Worm (Caenorhabditis elegans) whole organism, late embryonic: ENCODE data around the gene str-13.

Experiments
- C08G9.2 ChIP-seq: sonication (generic microtip); optimal IDR thresholded peaks from 2 replicates; lab custom pipeline; 2016; ENCODE audit warnings: mild to moderate bottlenecking, missing genetic modification characterization, moderate library complexity, missing compliant biosample characterization
- C38D4.7 ChIP-seq: fragments of 200-800 bp; sonication (Bioruptor generic); optimal IDR thresholded peaks from 2 replicates; lab custom pipeline; 2018; ENCODE audit warnings: mild to moderate bottlenecking, missing genetic modification characterization, moderate library complexity, missing compliant biosample characterization
- F13H6.1 ChIP-seq: sonication (generic microtip); optimal IDR thresholded peaks from 2 replicates; lab custom pipeline; 2016; ENCODE audit warnings: missing genetic modification characterization, missing compliant biosample characterization
- T23F11.4 ChIP-seq: fragments of 200-800 bp; sonication (Bioruptor generic); optimal IDR thresholded peaks from 2 replicates; lab custom pipeline; 2018; ENCODE audit warnings: mild to moderate bottlenecking, missing genetic modification characterization, missing compliant biosample characterization
- ceh-14 ChIP-seq: sonication (generic microtip); optimal IDR thresholded peaks from 2 replicates; lab custom pipeline; 2016; ENCODE audit warnings: missing genotype, missing genetic modification characterization, missing compliant biosample characterization
- ceh-2 ChIP-seq: sonication (generic microtip); optimal IDR thresholded peaks from 2 replicates; lab custom pipeline; 2016; ENCODE audit warnings: missing genotype, missing genetic modification characterization, missing compliant biosample characterization
- ceh-22 ChIP-seq: sonication (generic microtip); optimal IDR thresholded peaks from 2 replicates; lab custom pipeline; 2017; ENCODE audit warnings: missing biosample characterization, missing genetic modification characterization
- ceh-30 ChIP-seq: fragments of 150-350 bp; optimal IDR thresholded peaks from 2 replicates; lab custom pipeline; 2014; ENCODE audit warnings: missing biosample characterization, missing genetic modification characterization
- ceh-31 ChIP-seq: sonication (generic microtip); optimal IDR thresholded peaks from 2 replicates; lab custom pipeline; 2016; ENCODE audit warnings: missing genetic modification characterization, missing compliant biosample characterization
- ceh-34 ChIP-seq: sonication (generic microtip); optimal IDR thresholded peaks from 2 replicates; lab custom pipeline; 2016; ENCODE audit warnings: mild to moderate bottlenecking, missing genetic modification characterization, missing compliant biosample characterization
- ceh-45 ChIP-seq: fragments of 200-800 bp; sonication (Bioruptor generic); IDR thresholded peaks from 2 replicates; pipeline ENCODE4 v1.3.6; 2022; ENCODE audit warnings: missing genetic modification reagents, missing genetic modification characterization, missing compliant biosample characterization
- ceh-9 ChIP-seq: sonication (generic microtip); optimal IDR thresholded peaks from 2 replicates; lab custom pipeline; 2016; ENCODE audit warnings: mild to moderate bottlenecking, missing genetic modification characterization, inconsistent platforms, missing compliant biosample characterization
- che-1 ChIP-seq: sonication (generic microtip); optimal IDR thresholded peaks from 2 replicates; lab custom pipeline; 2016; ENCODE audit warnings: mild to moderate bottlenecking, missing genetic modification characterization, missing compliant biosample characterization
- dmd-4 ChIP-seq: sonication (generic microtip); optimal IDR thresholded peaks from 2 replicates; lab custom pipeline; 2016; ENCODE audit warnings: borderline replicate concordance, missing genetic modification characterization, missing compliant biosample characterization
- elt-2 ChIP-seq: sonication (generic microtip); optimal IDR thresholded peaks from 2 replicates; lab custom pipeline; 2016; ENCODE audit warnings: missing genetic modification reagents, missing genetic modification characterization, missing compliant biosample characterization
- elt-4 ChIP-seq: sonication (generic microtip); optimal IDR thresholded peaks from 2 replicates; lab custom pipeline; 2016; ENCODE audit warnings: missing genetic modification characterization, missing compliant biosample characterization
- ets-4 ChIP-seq: sonication (generic microtip); optimal IDR thresholded peaks from 2 replicates; lab custom pipeline; 2016; ENCODE audit warnings: missing genetic modification characterization, missing compliant biosample characterization
- eyg-1 ChIP-seq: sonication (generic microtip); optimal IDR thresholded peaks from 2 replicates; lab custom pipeline; 2016; ENCODE audit warnings: missing genotype, missing genetic modification characterization, missing compliant biosample characterization
- fax-1 ChIP-seq: sonication (generic microtip); optimal IDR thresholded peaks from 2 replicates; lab custom pipeline; 2016; ENCODE audit warnings: missing genotype, missing genetic modification characterization, missing compliant biosample characterization
- fkh-10 ChIP-seq: fragments of 150-350 bp; optimal IDR thresholded peaks from 2 replicates; lab custom pipeline; 2014; ENCODE audit warnings: missing biosample characterization, missing genetic modification reagents, missing genetic modification characterization
- fkh-6 ChIP-seq: sonication (generic microtip); optimal IDR thresholded peaks from 2 replicates; lab custom pipeline; 2016; ENCODE audit warnings: missing genetic modification characterization, missing compliant biosample characterization
- gmeb-2 ChIP-seq: sonication (generic microtip); optimal IDR thresholded peaks from 2 replicates; lab custom pipeline; 2016; ENCODE audit warnings: missing genetic modification characterization, inconsistent platforms, missing compliant biosample characterization
- hlh-6 ChIP-seq: sonication (generic microtip); optimal IDR thresholded peaks from 2 replicates; lab custom pipeline; 2016; ENCODE audit warnings: missing genotype, missing genetic modification characterization, missing compliant biosample characterization
- lim-6 ChIP-seq: sonication (generic microtip); optimal IDR thresholded peaks from 2 replicates; lab custom pipeline; 2016; ENCODE audit warnings: missing genetic modification characterization, missing compliant biosample characterization
- lin-11 ChIP-seq: fragments of 200-800 bp; sonication (Bioruptor generic); optimal IDR thresholded peaks from 2 replicates; lab custom pipeline; 2018; ENCODE audit warnings: mild to moderate bottlenecking, missing genetic modification characterization, missing compliant biosample characterization
- madf-2 ChIP-seq: sonication (generic microtip); optimal IDR thresholded peaks from 2 replicates; lab custom pipeline; 2017; ENCODE audit warnings: missing genetic modification characterization, missing compliant biosample characterization
- nfya-1 ChIP-seq: sonication (generic microtip); optimal IDR thresholded peaks from 2 replicates; lab custom pipeline; 2017; ENCODE audit warnings: missing genetic modification characterization, mild to moderate bottlenecking, missing compliant biosample characterization, antibody characterized with exemption, moderate library complexity
- npax-4 ChIP-seq: sonication (generic microtip); optimal IDR thresholded peaks from 2 replicates; lab custom pipeline; 2016; ENCODE audit warnings: missing genetic modification characterization, missing compliant biosample characterization
- odd-2 ChIP-seq: sonication (generic microtip); optimal IDR thresholded peaks from 2 replicates; lab custom pipeline; 2017; ENCODE audit warnings: antibody characterized with exemption, mild to moderate bottlenecking, missing genetic modification characterization, missing compliant biosample characterization
- pag-3 ChIP-seq: sonication (generic microtip); optimal IDR thresholded peaks from 2 replicates; lab custom pipeline; 2016; ENCODE audit warnings: missing compliant biosample characterization, missing genetic modification characterization, borderline replicate concordance
- pat-9 ChIP-seq: fragments of 200-800 bp; sonication (Bioruptor generic); optimal IDR thresholded peaks from 2 replicates; lab custom pipeline; 2018; ENCODE audit warnings: mild to moderate bottlenecking, missing genetic modification characterization, moderate library complexity, missing compliant biosample characterization
- pax-1 ChIP-seq: fragments of 150-350 bp; optimal IDR thresholded peaks from 2 replicates; lab custom pipeline; 2014; ENCODE audit warnings: missing biosample characterization, missing genetic modification characterization
- pha-2 ChIP-seq: sonication (generic microtip); optimal IDR thresholded peaks from 2 replicates; lab custom pipeline; 2017; ENCODE audit warnings: mild to moderate bottlenecking, missing genetic modification characterization, missing compliant biosample characterization
- ref-2 ChIP-seq: sonication (generic microtip); optimal IDR thresholded peaks from 2 replicates; lab custom pipeline; 2016; ENCODE audit warnings: missing genetic modification characterization, missing compliant biosample characterization
- rnt-1 ChIP-seq: sonication (generic microtip); optimal IDR thresholded peaks from 2 replicates; lab custom pipeline; 2016; ENCODE audit warnings: missing genetic modification characterization, missing compliant biosample characterization
- sdc-2 ChIP-seq: sonication (generic microtip); optimal IDR thresholded peaks from 2 replicates; lab custom pipeline; 2016; ENCODE audit warnings: missing genotype, missing genetic modification characterization, missing compliant biosample characterization
- sox-4 ChIP-seq: sonication (generic microtip); optimal IDR thresholded peaks from 2 replicates; lab custom pipeline; 2017; ENCODE audit warnings: mild to moderate bottlenecking, missing genetic modification characterization, inconsistent platforms, missing compliant biosample characterization
- syd-9 ChIP-seq: sonication (generic microtip); optimal IDR thresholded peaks from 2 replicates; lab custom pipeline; 2016; ENCODE audit warnings: mild to moderate bottlenecking, missing genetic modification characterization, moderate library complexity, missing compliant biosample characterization
- ttx-3 ChIP-seq: sonication (generic microtip); optimal IDR thresholded peaks from 2 replicates; lab custom pipeline; 2016; ENCODE audit warnings: missing genetic modification reagents, missing genetic modification characterization, missing compliant biosample characterization
- ztf-16 ChIP-seq: sonication (generic microtip); optimal IDR thresholded peaks from 2 replicates; lab custom pipeline; 2017; ENCODE audit warnings: missing genetic modification characterization, missing compliant biosample characterization

str-13 gene

ce11 chrV:2753007-2753406, 26.0 kb upstream of the str-13 start, which contains the start of gene srx-26:
Gene srx-26 (minus strand): TSS chrV:2753107.
- TF ChIP-seq T23F11.4 = no peak
- TF ChIP-seq ztf-16 (tag; lab: Kevin White, UChicago) = no peak
- TF ChIP-seq che-1 = no peak
- TF ChIP-seq eyg-1 (tag; lab: Kevin White, UChicago) = no peak
- TF ChIP-seq ceh-30 (tag; lab: Kevin White, UChicago) = no peak
- TF ChIP-seq ceh-9 (tag; lab: Kevin White, UChicago) = no peak
- TF ChIP-seq gmeb-2 = no peak
- no peak for TF ChIP-seq lin-11 (tag; lab: Kevin White, UChicago)
- no peak for TF ChIP-seq syd-9 (tag; lab: Kevin White, UChicago)
- TF ChIP-seq ets-4 = no peak
- TF ChIP-seq madf-2 (tag; lab: Kevin White, UChicago) = no peak
- TF ChIP-seq ceh-2 = no peak
- no peak for TF ChIP-seq C38D4.7 (GFP tag; lab: Kevin White, UChicago)
- TF ChIP-seq sox-4 (tag; lab: Kevin White, UChicago) = no peak
- TF ChIP-seq ttx-3 = no peak
- no peak for TF ChIP-seq fkh-6 (tag; lab: Kevin White, UChicago)

- no peak for TF ChIP-seq lim-6 (tag; lab: Kevin White, UChicago)
Observed at ce11 chrV:2750006-2750405, 23.0 kb upstream of the str-13 start, which contains the start of gene srx-24. Gene srx-24 (minus strand): TSS chrV:2750106.

ce11 chrV:2746404-2746803, 19.4 kb upstream of the str-13 start:
- no peak for TF ChIP-seq ref-2 (tag; lab: Kevin White, UChicago)
- no peak for TF ChIP-seq nfya-1 (tag; lab: Kevin White, UChicago)

DNA sequence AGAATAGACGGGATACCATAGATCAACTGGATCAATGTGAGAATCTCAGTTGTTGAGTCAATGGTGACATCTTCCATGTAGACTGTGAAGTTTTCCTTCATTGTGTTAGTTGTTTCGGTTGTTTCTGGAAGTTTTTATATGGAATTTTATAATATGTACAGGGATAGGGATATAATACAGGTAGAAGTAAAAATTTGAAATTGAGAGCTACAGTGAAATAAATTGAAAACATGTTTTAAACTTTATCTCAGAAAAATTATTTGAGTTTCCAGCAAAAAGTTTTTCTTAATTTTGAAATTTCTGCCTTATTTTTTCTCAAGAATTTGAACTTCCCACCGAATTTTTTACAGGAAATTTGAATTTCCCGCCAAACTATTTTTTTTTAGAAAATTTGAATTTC, 15.3 kb upstream of the str-13 start, which contains the start of gene srg-62:
Gene srg-62, minus strand, starts transcription at position 101 of the 400 bp plus-strand sequence.
- TF ChIP-seq lin-11 (tag; lab: Kevin White, UChicago) (no peak), pha-2 (tag; lab: Kevin White, UChicago) (no peak), ceh-34 (tag; lab: Kevin White, UChicago) (no peak), dmd-4 (tag; lab: Kevin White, UChicago) (no peak), pax-1 (tag; lab: Kevin White, UChicago) (no peak)
- TF ChIP-seq, all 69 proteins: peak for 0

DNA sequence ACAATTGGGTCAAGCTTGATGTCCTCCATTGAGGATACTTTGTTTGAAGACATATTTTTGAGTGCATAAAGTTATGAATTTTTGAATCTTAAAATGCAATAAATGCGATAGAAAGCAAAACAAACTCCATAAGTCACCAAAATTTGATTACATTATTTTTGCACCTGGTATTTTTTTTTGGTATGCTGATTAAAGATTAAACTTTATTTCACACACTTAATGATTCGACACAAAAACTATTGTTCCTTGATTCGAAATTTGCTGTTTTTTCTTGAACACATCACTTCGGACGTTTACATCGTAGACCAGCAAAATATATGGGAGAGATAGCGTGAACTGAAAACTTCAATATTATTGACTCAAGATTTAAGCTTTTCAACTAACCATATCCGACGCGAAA, 13.2 kb upstream of the str-13 start, which contains the start of gene srg-61:
Gene srg-61, minus strand, starts transcription at position 101 of the 400 bp plus-strand sequence.
- TF ChIP-seq eyg-1 (tag; lab: Kevin White, UChicago) (no peak), sox-4 (tag; lab: Kevin White, UChicago) (no peak), C08G9.2 (no peak), ceh-31 (no peak), sdc-2 (tag; lab: Kevin White, UChicago) (no peak), ceh-22 (tag; lab: Kevin White, UChicago) (no peak), fax-1 (no peak), hlh-6 (no peak), ceh-14 (tag; lab: Kevin White, UChicago) (no peak), T23F11.4 (no peak), lin-11 (tag; lab: Kevin White, UChicago) (no peak), ceh-45 (GFP tag; lab: Robert Waterston, UW) (no peak), elt-4 (no peak), fkh-10 (GFP tag; lab: Kevin White, UChicago) (no peak), lim-6 (tag; lab: Kevin White, UChicago) (no peak), ets-4 (no peak)

DNA sequence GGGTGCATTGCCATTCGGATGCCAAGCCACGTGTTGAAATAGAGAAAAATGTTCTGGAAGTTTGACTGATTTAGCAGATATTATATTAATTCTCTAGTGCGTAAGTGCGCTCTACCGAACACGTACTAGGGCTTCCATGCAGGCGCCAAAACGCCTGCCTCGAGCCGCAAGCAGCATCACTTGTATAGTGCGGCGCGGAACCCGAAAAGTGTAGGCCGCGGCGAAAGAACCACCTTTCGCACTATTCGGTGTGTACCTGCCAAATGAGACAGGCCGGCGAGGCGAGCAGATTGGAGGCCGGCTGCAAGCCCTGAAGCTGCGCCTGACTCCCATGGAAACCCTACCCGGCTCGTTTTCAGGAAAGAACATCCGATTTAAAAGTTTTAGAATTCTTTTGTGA, 12.6 kb upstream of the str-13 start:
- no peak for TF ChIP-seq elt-2 (tag; lab: Kevin White, UChicago)
- no peak for TF ChIP-seq gmeb-2
- TF ChIP-seq pat-9 (tag; lab: Kevin White, UChicago) = no peak
- no peak for TF ChIP-seq C08G9.2
- TF ChIP-seq che-1 = no peak
- no peak for TF ChIP-seq F13H6.1 (tag; lab: Kevin White, UChicago)
- no peak for TF ChIP-seq pag-3 (tag; lab: Kevin White, UChicago)
- TF ChIP-seq npax-4 (tag; lab: Kevin White, UChicago) = no peak
- no peak for TF ChIP-seq odd-2 (tag; lab: Kevin White, UChicago)
- TF ChIP-seq rnt-1 = no peak
- TF ChIP-seq ref-2 (tag; lab: Kevin White, UChicago) = no peak
- TF ChIP-seq, all 69 proteins: peak for 0
